Fruit fly (Drosophila melanogaster) whole organism, embryonic: ENCODE results near the gene CG4629.

Source experiments
- CG11085 ChIP-seq: fragments of 200-800 bp; sonication (Bioruptor generic); IDR thresholded peaks from 2 replicates; pipeline ENCODE4 v1.3.6; 2022; ENCODE audit warnings: missing biosample characterization, missing genetic modification characterization
- CG13894 ChIP-seq: fragments of 200-800 bp; sonication (Bioruptor generic); optimal IDR thresholded peaks from 3 replicates; lab custom pipeline; 2018; ENCODE audit warnings: missing biosample characterization, mild to moderate bottlenecking, missing genetic modification characterization, moderate library complexity
- CG14860 ChIP-seq: fragments of 200-800 bp; sonication (Bioruptor generic); IDR thresholded peaks from 3 replicates; pipeline ENCODE4 v1.3.6; 2022; ENCODE audit warnings: missing biosample characterization, missing genetic modification characterization; ENCODE audit not compliant: partially characterized antibody
- CG7271 ChIP-seq: fragments of 200-800 bp; sonication (Bioruptor generic); optimal IDR thresholded peaks from 2 replicates; lab custom pipeline; 2018; ENCODE audit warnings: missing biosample characterization, mild to moderate bottlenecking, missing genetic modification characterization, moderate library complexity
- CHES-1-like ChIP-seq: fragments of 200-800 bp; sonication (Bioruptor generic); optimal IDR thresholded peaks from 2 replicates; lab custom pipeline; 2016; ENCODE audit warnings: missing biosample characterization, missing genetic modification characterization
- CrebB ChIP-seq: fragments of 200-800 bp; sonication (Bioruptor generic); optimal IDR thresholded peaks from 3 replicates; lab custom pipeline; 2018; ENCODE audit warnings: missing biosample characterization, mild to moderate bottlenecking, missing genetic modification characterization
- HLH3B ChIP-seq: fragments of 200-800 bp; sonication (Bioruptor generic); IDR thresholded peaks from 2 replicates; pipeline ENCODE4 v1.3.6; 2022; ENCODE audit warnings: missing biosample characterization, missing genetic modification characterization
- Max ChIP-seq: fragments of 200-800 bp; sonication (Bioruptor generic); optimal IDR thresholded peaks from 2 replicates; lab custom pipeline; 2016; ENCODE audit warnings: missing biosample characterization, mild to moderate bottlenecking, missing genetic modification characterization
- crc ChIP-seq: fragments of 200-800 bp; sonication (Bioruptor generic); optimal IDR thresholded peaks from 2 replicates; lab custom pipeline; 2016; ENCODE audit warnings: missing biosample characterization, missing genetic modification characterization
- dm ChIP-seq: fragments of 200-800 bp; sonication (Bioruptor generic); optimal IDR thresholded peaks from 3 replicates; lab custom pipeline; 2016; ENCODE audit warnings: missing biosample characterization, missing genetic modification characterization
- dmrt11E ChIP-seq: fragments of 200-800 bp; sonication (Bioruptor generic); optimal IDR thresholded peaks from 3 replicates; lab custom pipeline; 2018; ENCODE audit warnings: missing biosample characterization, mild to moderate bottlenecking, missing genetic modification characterization, moderate library complexity
- fru ChIP-seq: fragments of >200 bp; optimal IDR thresholded peaks from 2 replicates; lab custom pipeline; 2017
- sens ChIP-seq: fragments of 200-800 bp; sonication (Bioruptor generic); peaks from one replicate; lab custom pipeline; 2016; ENCODE audit warnings: missing biosample characterization, missing genetic modification characterization
- zfh1 ChIP-seq: fragments of 200-800 bp; sonication (Bioruptor generic); IDR thresholded peaks from 3 replicates; pipeline ENCODE4 v1.3.6; 2022; ENCODE audit warnings: missing biosample characterization, missing genetic modification characterization

dm6 chr2L:1072184-1072583 lies 30.1 kb downstream of the CG4629 start:
- TF ChIP-seq dm (GFP tag; lab: Kevin White, UChicago): peak; percentile 82
- peak; percentile 98 for TF ChIP-seq sens (GFP tag; lab: Kevin White, UChicago)
- TF ChIP-seq fru (lab: Kevin White, UChicago): no peak
- peak; percentile 90 for TF ChIP-seq CG7271 (tag; lab: Kevin White, UChicago)
- TF ChIP-seq zfh1 (GFP tag; lab: Robert Waterston, UW): peak; percentile 95
- TF ChIP-seq CHES-1-like (GFP tag; lab: Kevin White, UChicago): peak; percentile 95
- peak; percentile 92 for TF ChIP-seq HLH3B (GFP tag; lab: Robert Waterston, UW)
- TF ChIP-seq crc (GFP tag; lab: Kevin White, UChicago): peak; percentile 91
- peak; percentile 50 for TF ChIP-seq CG13894 (tag; lab: Kevin White, UChicago)
- peak; percentile 96 for TF ChIP-seq CrebB
- TF ChIP-seq Max (GFP tag; lab: Kevin White, UChicago): peak; percentile 91
- TF ChIP-seq dmrt11E: peak; percentile 88
- peak; percentile 80 for TF ChIP-seq CG11085 (GFP tag; lab: Robert Waterston, UW)
- no peak for TF ChIP-seq CG14860 (GFP tag; lab: Robert Waterston, UW)
